Worm (Caenorhabditis elegans) whole organism, L1 larva: ENCODE results near the gene spt-5.
A peak's percentile ranks its signal among the peaks of the same experiment; 100 is the strongest.

ENCODE experiments used
- C16A3.4 ChIP-seq: fragments of 150-350 bp; optimal IDR thresholded peaks from 2 replicates; lab custom pipeline; 2014; ENCODE audit warnings: missing biosample characterization, missing genetic modification characterization
- aha-1 ChIP-seq: fragments of 150-350 bp; optimal IDR thresholded peaks from 2 replicates; lab custom pipeline; 2014; ENCODE audit warnings: missing biosample characterization, missing genetic modification characterization
- aly-2 ChIP-seq: fragments of 150-350 bp; optimal IDR thresholded peaks from 2 replicates; lab custom pipeline; 2014; ENCODE audit warnings: missing biosample characterization, missing genetic modification characterization
- blmp-1 ChIP-seq: fragments of 150-350 bp; optimal IDR thresholded peaks from 2 replicates; lab custom pipeline; 2014; ENCODE audit warnings: missing biosample characterization, missing genetic modification characterization
- ceh-8 ChIP-seq: fragments of 200-800 bp; sonication (Bioruptor generic); optimal IDR thresholded peaks from 2 replicates; lab custom pipeline; 2018; ENCODE audit warnings: mild to moderate bottlenecking, missing genetic modification characterization, moderate library complexity, missing compliant biosample characterization
- ceh-82 ChIP-seq, 3 experiments: fragments of 150-350 bp in 1 of 3; sonication (generic microtip) in 2 of 3; optimal IDR thresholded peaks; 2 replicates each; lab custom pipeline; 2014 to 2017; ENCODE audit warnings: missing biosample characterization in 3 of 3, missing genetic modification characterization in 3 of 3
- ceh-88 ChIP-seq: fragments of 200-800 bp; sonication (Bioruptor generic); IDR thresholded peaks from 2 replicates; pipeline ENCODE4 v1.3.6; 2022; ENCODE audit warnings: missing genetic modification characterization, missing compliant biosample characterization
- ces-1 ChIP-seq: fragments of 150-350 bp; optimal IDR thresholded peaks from 2 replicates; lab custom pipeline; 2014; ENCODE audit warnings: missing biosample characterization, missing genetic modification reagents, missing genetic modification characterization
- dpl-1 ChIP-seq, 3 experiments: fragments of 150-350 bp in 2 of 3; sonication (generic microtip) in 1 of 3; optimal IDR thresholded peaks; 2 replicates each; lab custom pipeline; 2014 to 2017; ENCODE audit warnings: missing biosample characterization in 3 of 3, missing genetic modification characterization in 3 of 3, missing genetic modification reagents in 3 of 3
- dsc-1 ChIP-seq: sonication (generic microtip); optimal IDR thresholded peaks from 2 replicates; lab custom pipeline; 2016; ENCODE audit warnings: mild to moderate bottlenecking, missing genetic modification characterization, missing compliant biosample characterization
- efl-1 ChIP-seq, 4 experiments: fragments of 150-350 bp; optimal IDR thresholded peaks in 3 of 4; peaks in 1 of 4; 1 replicate in 1 of 4; 2 replicates in 3 of 4; lab custom pipeline; 2014; ENCODE audit warnings: missing biosample characterization in 2 of 4, missing genetic modification characterization in 2 of 4, missing genetic modification reagents in 2 of 4
- efl-3 ChIP-seq: fragments of 200-800 bp; sonication (Bioruptor generic); optimal IDR thresholded peaks from 2 replicates; lab custom pipeline; 2018; ENCODE audit warnings: mild to moderate bottlenecking, missing genetic modification characterization, missing compliant biosample characterization
- elt-2 ChIP-seq: sonication (generic microtip); optimal IDR thresholded peaks from 2 replicates; lab custom pipeline; 2016; ENCODE audit warnings: missing genetic modification characterization, mild to moderate bottlenecking, inconsistent platforms, missing compliant biosample characterization, missing genetic modification reagents
- elt-3 ChIP-seq, 6 experiments: fragments of 150-350 bp in 1 of 6; sonication (generic microtip); optimal IDR thresholded peaks; 2 replicates each; lab custom pipeline; 2017 to 2018; ENCODE audit warnings: missing biosample characterization in 6 of 6, missing genetic modification characterization in 6 of 6, inconsistent platforms in 1 of 6
- fkh-4 ChIP-seq: sonication (generic microtip); optimal IDR thresholded peaks from 2 replicates; lab custom pipeline; 2016; ENCODE audit warnings: missing compliant biosample characterization, missing genetic modification characterization, borderline replicate concordance
- fos-1 ChIP-seq: fragments of 150-350 bp; optimal IDR thresholded peaks from 2 replicates; lab custom pipeline; 2014; ENCODE audit warnings: missing biosample characterization, missing genetic modification characterization
- grh-1 ChIP-seq: fragments of 200-800 bp; sonication (Bioruptor generic); IDR thresholded peaks from 2 replicates; pipeline ENCODE4 v1.3.6; 2022; ENCODE audit warnings: missing genetic modification reagents, missing genetic modification characterization, missing compliant biosample characterization
- hlh-17 ChIP-seq: fragments of 200-800 bp; sonication (Bioruptor generic); optimal IDR thresholded peaks from 2 replicates; lab custom pipeline; 2018; ENCODE audit warnings: missing genetic modification characterization, mild to moderate bottlenecking, missing compliant biosample characterization, moderate library complexity, borderline replicate concordance
- hlh-4 ChIP-seq: sonication (generic microtip); optimal IDR thresholded peaks from 2 replicates; lab custom pipeline; 2016; ENCODE audit warnings: mild to moderate bottlenecking, missing genetic modification characterization, missing compliant biosample characterization
- isw-1 ChIP-seq: fragments of 200-800 bp; sonication (Bioruptor generic); IDR thresholded peaks from 2 replicates; pipeline ENCODE4 v1.3.6; 2022; ENCODE audit warnings: missing genetic modification characterization, missing compliant biosample characterization
- jun-1 ChIP-seq: fragments of 150-350 bp; optimal IDR thresholded peaks from 2 replicates; lab custom pipeline; 2014; ENCODE audit warnings: missing biosample characterization, missing genetic modification reagents, missing genetic modification characterization
- lin-15B ChIP-seq: fragments of 150-350 bp; sonication (generic microtip); optimal IDR thresholded peaks from 3 replicates; lab custom pipeline; 2014; ENCODE audit warnings: missing biosample characterization, missing genetic modification characterization
- lin-35 ChIP-seq, 2 experiments: fragments of 150-350 bp; optimal IDR thresholded peaks; 2 replicates each; lab custom pipeline; 2014; ENCODE audit warnings: missing biosample characterization in 2 of 2, missing genetic modification characterization in 2 of 2, missing genetic modification reagents in 2 of 2
- lir-3 ChIP-seq: sonication (generic microtip); optimal IDR thresholded peaks from 2 replicates; lab custom pipeline; 2016; ENCODE audit warnings: mild to moderate bottlenecking, missing genetic modification characterization, moderate library complexity, missing compliant biosample characterization; ENCODE audit not compliant: poor library complexity
- lsy-2 ChIP-seq, 2 experiments: fragments of 150-350 bp; optimal IDR thresholded peaks; 2 replicates each; lab custom pipeline; 2014; ENCODE audit warnings: missing biosample characterization in 2 of 2, missing genetic modification characterization in 2 of 2
- mef-2 ChIP-seq: fragments of 150-350 bp; optimal IDR thresholded peaks from 2 replicates; lab custom pipeline; 2014; ENCODE audit warnings: missing biosample characterization, missing genetic modification characterization
- mep-1 ChIP-seq: fragments of 150-350 bp; optimal IDR thresholded peaks from 2 replicates; lab custom pipeline; 2014; ENCODE audit warnings: missing biosample characterization, missing genetic modification characterization
- nhr-19 ChIP-seq: fragments of 200-800 bp; sonication (Bioruptor generic); conservative IDR thresholded peaks from 2 replicates; pipeline ENCODE4 v1.3.6; 2022; ENCODE audit warnings: missing genetic modification characterization, missing compliant biosample characterization
- nhr-20 ChIP-seq: sonication (generic microtip); optimal IDR thresholded peaks from 2 replicates; lab custom pipeline; 2016; ENCODE audit warnings: mild to moderate bottlenecking, missing genetic modification characterization, missing compliant biosample characterization
- nhr-47 ChIP-seq: sonication (generic microtip); optimal IDR thresholded peaks from 2 replicates; lab custom pipeline; 2016; ENCODE audit warnings: mild to moderate bottlenecking, missing genetic modification characterization, moderate library complexity, missing compliant biosample characterization
- nhr-71 ChIP-seq: sonication (generic microtip); optimal IDR thresholded peaks from 2 replicates; lab custom pipeline; 2016; ENCODE audit warnings: mild to moderate bottlenecking, missing genetic modification characterization, moderate library complexity, missing compliant biosample characterization
- nhr-77 ChIP-seq: fragments of 150-350 bp; optimal IDR thresholded peaks from 2 replicates; lab custom pipeline; 2014; ENCODE audit warnings: missing biosample characterization, missing genetic modification characterization
- nhr-84 ChIP-seq: sonication (generic microtip); optimal IDR thresholded peaks from 2 replicates; lab custom pipeline; 2017; ENCODE audit warnings: missing biosample characterization, missing genetic modification characterization
- rnt-1 ChIP-seq: sonication (generic microtip); optimal IDR thresholded peaks from 2 replicates; lab custom pipeline; 2016; ENCODE audit warnings: mild to moderate bottlenecking, missing genetic modification characterization, moderate library complexity, missing compliant biosample characterization
- skn-1 ChIP-seq: fragments of 150-350 bp; optimal IDR thresholded peaks from 2 replicates; lab custom pipeline; 2014; ENCODE audit warnings: missing biosample characterization, missing genetic modification characterization
- snu-23 ChIP-seq: sonication (generic microtip); optimal IDR thresholded peaks from 2 replicates; lab custom pipeline; 2016; ENCODE audit warnings: missing genetic modification characterization, missing compliant biosample characterization
- sox-4 ChIP-seq: sonication (generic microtip); optimal IDR thresholded peaks from 2 replicates; lab custom pipeline; 2016; ENCODE audit warnings: missing genetic modification characterization, missing compliant biosample characterization
- swsn-7 ChIP-seq: sonication (generic microtip); optimal IDR thresholded peaks from 2 replicates; lab custom pipeline; 2016; ENCODE audit warnings: missing genetic modification characterization, missing compliant biosample characterization
- tbx-2 ChIP-seq: sonication (generic microtip); optimal IDR thresholded peaks from 2 replicates; lab custom pipeline; 2016; ENCODE audit warnings: missing genetic modification characterization, missing compliant biosample characterization
- tlp-1 ChIP-seq: fragments of 150-350 bp; optimal IDR thresholded peaks from 2 replicates; lab custom pipeline; 2014; ENCODE audit warnings: missing biosample characterization, missing genetic modification characterization
- unc-30 ChIP-seq: sonication (generic microtip); optimal IDR thresholded peaks from 2 replicates; lab custom pipeline; 2017; ENCODE audit warnings: missing biosample characterization, missing genetic modification characterization
- unc-62 ChIP-seq: fragments of 150-350 bp; optimal IDR thresholded peaks from 2 replicates; lab custom pipeline; 2014; ENCODE audit warnings: missing biosample characterization, missing genetic modification reagents, missing genetic modification characterization
- unc-98 ChIP-seq: fragments of 200-800 bp; sonication (Bioruptor generic); IDR thresholded peaks from 2 replicates; pipeline ENCODE4 v1.3.6; 2022; ENCODE audit warnings: missing genetic modification characterization, missing compliant biosample characterization
- xbp-1 ChIP-seq: sonication (generic microtip); optimal IDR thresholded peaks from 2 replicates; lab custom pipeline; 2016; ENCODE audit warnings: missing genetic modification characterization, missing compliant biosample characterization
- zag-1 ChIP-seq: fragments of 150-350 bp; optimal IDR thresholded peaks from 2 replicates; lab custom pipeline; 2014; ENCODE audit warnings: missing biosample characterization, missing genetic modification characterization
- ztf-11 ChIP-seq, 2 experiments: sonication (generic microtip); optimal IDR thresholded peaks; 2 replicates each; lab custom pipeline; 2016 to 2017; ENCODE audit warnings: missing genetic modification characterization in 2 of 2, missing biosample characterization in 1 of 2, missing compliant biosample characterization in 1 of 2
- ztf-4 ChIP-seq: fragments of 150-350 bp; optimal IDR thresholded peaks from 2 replicates; lab custom pipeline; 2014; ENCODE audit warnings: missing biosample characterization, missing genetic modification characterization

spt-5 gene

DNA sequence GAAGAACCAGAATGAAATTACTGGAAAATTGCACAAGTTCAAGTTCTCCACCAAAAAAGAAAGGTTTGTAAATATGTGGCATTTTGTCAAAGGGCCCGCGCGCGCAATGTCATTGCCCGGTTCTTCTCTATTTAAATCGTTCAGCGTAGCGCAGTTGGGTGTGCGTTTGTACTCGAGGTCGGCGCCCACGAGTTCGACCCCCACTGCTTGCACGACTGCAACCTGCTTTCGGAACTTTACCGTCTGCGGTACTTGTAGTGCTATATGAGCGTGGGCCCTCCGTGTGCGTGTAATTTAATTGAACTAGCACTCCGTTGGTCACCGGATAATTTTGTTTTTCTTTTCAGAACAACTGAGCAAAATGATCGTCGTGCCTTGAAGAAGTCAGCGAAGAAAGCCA, 35.2 kb downstream of the spt-5 start (continued):
- no peak for TF ChIP-seq aha-1 (tag; lab: Kevin White, UChicago)
- TF ChIP-seq nhr-71 (tag; lab: Kevin White, UChicago), result peak; percentile 77
- TF ChIP-seq nhr-19 (GFP tag; lab: Robert Waterston, UW), result peak; percentile 69
- peak; percentile 71 for TF ChIP-seq nhr-77
- no peak for TF ChIP-seq ztf-11 (tag; optimal IDR thresholded peaks at IDR 0.05; lab: Kevin White, UChicago)
- TF ChIP-seq dsc-1 (tag; lab: Kevin White, UChicago), result peak; percentile 65
- TF ChIP-seq elt-3 (tag; optimal IDR thresholded peaks at IDR 0.05; lab: Kevin White, UChicago), result peak in 4 of 6 experiments; percentile 41 to 59 (median 48)
- TF ChIP-seq xbp-1 (tag; lab: Kevin White, UChicago), result peak; percentile 54
- TF ChIP-seq C16A3.4 (tag; lab: Kevin White, UChicago), result peak; percentile 73
- peak; percentile 32 for TF ChIP-seq lin-15B (tag; lab: Kevin White, UChicago)
- TF ChIP-seq swsn-7 (tag; lab: Kevin White, UChicago), result peak; percentile 69
- TF ChIP-seq fkh-4, result no peak
- TF ChIP-seq ztf-4 (tag; lab: Kevin White, UChicago), result peak; percentile 62
- peak; percentile 56 to 59 for TF ChIP-seq lsy-2 (tag; optimal IDR thresholded peaks at IDR 0.05; lab: Kevin White, UChicago)
- TF ChIP-seq skn-1, result peak; percentile 52
- peak; percentile 55 for TF ChIP-seq tbx-2 (tag; lab: Kevin White, UChicago)
- peak; percentile 13 for TF ChIP-seq elt-2 (tag; lab: Kevin White, UChicago)
- TF ChIP-seq mep-1 (tag; lab: Kevin White, UChicago), result peak; percentile 67
- TF ChIP-seq ceh-8, result peak; percentile 36
- TF ChIP-seq ceh-82 (tag; optimal IDR thresholded peaks at IDR 0.05; lab: Kevin White, UChicago), result peak; percentile 36 to 68 (median 57)
- TF ChIP-seq unc-62 (GFP tag; lab: Kevin White, UChicago), result no peak
- no peak for TF ChIP-seq ces-1 (GFP tag; lab: Kevin White, UChicago)
- 0 out of 2 replicates have a peak, but pooled peaks have one; percentile 21 for TF ChIP-seq grh-1 (GFP tag; lab: Robert Waterston, UW)
- peak; percentile 53 to 83 for TF ChIP-seq lin-35 (GFP tag; optimal IDR thresholded peaks at IDR 0.05; lab: Kevin White, UChicago)
- TF ChIP-seq zag-1 (tag; lab: Kevin White, UChicago), result no peak
- peak; percentile 48 to 57 for TF ChIP-seq efl-1 (optimal IDR thresholded peaks at IDR 0.05; lab: Kevin White, UChicago)
- TF ChIP-seq efl-1 (GFP tag; optimal IDR thresholded peaks at IDR 0.05 in 1 of 2; lab: Kevin White, UChicago), result peak; percentile 28 to 95

DNA sequence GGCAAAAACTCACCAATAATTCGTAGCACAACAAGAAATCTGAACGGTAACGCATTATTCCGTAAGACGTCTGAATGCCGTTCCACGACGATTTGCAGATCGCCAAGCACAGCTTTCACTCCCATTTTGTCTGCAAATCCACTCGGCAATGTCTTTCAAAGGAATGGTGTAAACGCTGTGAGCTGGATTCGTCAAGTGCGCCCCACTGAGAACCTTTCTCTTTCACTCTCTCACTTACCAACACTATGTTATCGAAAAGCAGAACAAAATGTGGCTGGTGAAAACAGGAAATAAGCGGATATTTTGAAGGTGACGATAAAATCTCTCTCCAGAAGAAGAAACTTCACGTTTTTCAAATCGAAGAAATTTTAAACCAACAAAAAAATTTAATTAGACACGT, 37.6 kb downstream of the spt-5 start:
- TF ChIP-seq lir-3 (tag; lab: Kevin White, UChicago) (no peak), C16A3.4 (tag; lab: Kevin White, UChicago) (peak; percentile 27), fos-1 (tag; lab: Kevin White, UChicago) (peak; percentile 7), dsc-1 (tag; lab: Kevin White, UChicago) (no peak), rnt-1 (tag; lab: Kevin White, UChicago) (peak; percentile 42), sox-4 (no peak), fkh-4 (no peak), swsn-7 (tag; lab: Kevin White, UChicago) (no peak), lin-15B (tag; lab: Kevin White, UChicago) (peak; percentile 70), nhr-47 (peak; percentile 21), hlh-17 (GFP tag; lab: Kevin White, UChicago) (no peak), lsy-2 (tag; optimal IDR thresholded peaks at IDR 0.05; lab: Kevin White, UChicago) (peak; percentile 19 to 71), ztf-11 (tag; optimal IDR thresholded peaks at IDR 0.05; lab: Kevin White, UChicago) (no peak), isw-1 (GFP tag; lab: Robert Waterston, UW) (no peak), tlp-1 (tag; lab: Kevin White, UChicago) (no peak), blmp-1 (tag; lab: Kevin White, UChicago) (peak; percentile 96), nhr-20 (tag; lab: Kevin White, UChicago) (peak; percentile 16), dpl-1 (GFP tag; optimal IDR thresholded peaks at IDR 0.05; lab: Kevin White, UChicago) (peak in 1 of 3 experiments; percentile 55), mef-2 (tag; lab: Kevin White, UChicago) (no peak), aly-2 (tag; lab: Kevin White, UChicago) (peak; percentile 43), hlh-4 (tag; lab: Kevin White, UChicago) (no peak), unc-98 (no peak), efl-1 (optimal IDR thresholded peaks at IDR 0.05; lab: Kevin White, UChicago) (peak; percentile 43 to 61), efl-1 (GFP tag; optimal IDR thresholded peaks at IDR 0.05 in 1 of 2; lab: Kevin White, UChicago) (peak; percentile 42 to 84), nhr-19 (GFP tag; lab: Robert Waterston, UW) (no peak), nhr-71 (tag; lab: Kevin White, UChicago) (peak; percentile 43), jun-1 (tag; lab: Kevin White, UChicago) (no peak), ceh-88 (GFP tag; lab: Robert Waterston, UW) (no peak), nhr-84 (tag; lab: Kevin White, UChicago) (no peak), unc-30 (tag; lab: Kevin White, UChicago) (no peak), lin-35 (GFP tag; optimal IDR thresholded peaks at IDR 0.05; lab: Kevin White, UChicago) (peak; percentile 49 to 70), elt-2 (tag; lab: Kevin White, UChicago) (no peak), mep-1 (tag; lab: Kevin White, UChicago) (peak; percentile 69), ceh-82 (tag; optimal IDR thresholded peaks at IDR 0.05; lab: Kevin White, UChicago) (peak in 1 of 3 experiments; percentile 36), efl-3 (GFP tag; lab: Kevin White, UChicago) (no peak), snu-23 (GFP tag; lab: Kevin White, UChicago) (peak; percentile 34)
